Worm (Caenorhabditis elegans) whole organism, L4 larva: Measurements from ENCODE around the gene Y116A8C.23.

ENCODE experiments used
- ceh-82 ChIP-seq: sonication (generic microtip); optimal IDR thresholded peaks from 2 replicates; lab custom pipeline; 2017; ENCODE audit warnings: missing biosample characterization, missing genetic modification characterization
- egl-27 ChIP-seq: sonication (generic microtip); optimal IDR thresholded peaks from 3 replicates; lab custom pipeline; 2017; ENCODE audit warnings: missing biosample characterization, missing genetic modification reagents, missing genetic modification characterization
- fkh-10 ChIP-seq: fragments of 150-350 bp; optimal IDR thresholded peaks from 2 replicates; lab custom pipeline; 2014; ENCODE audit warnings: missing biosample characterization, missing genetic modification reagents, missing genetic modification characterization
- lim-7 ChIP-seq: fragments of 200-800 bp; sonication (Bioruptor generic); IDR thresholded peaks from 2 replicates; pipeline ENCODE4 v1.3.6; 2022; ENCODE audit warnings: missing genetic modification characterization, missing compliant biosample characterization
- lsy-2 ChIP-seq, 2 experiments: fragments of 150-350 bp in 1 of 2; sonication (generic microtip) in 1 of 2; optimal IDR thresholded peaks; 2 replicates each; lab custom pipeline; 2014 to 2017; ENCODE audit warnings: missing biosample characterization in 2 of 2, missing genetic modification characterization in 2 of 2
- madf-5 ChIP-seq, 2 experiments: fragments of 200-800 bp; sonication (Bioruptor generic); IDR thresholded peaks; 2 replicates each; pipeline ENCODE4 v1.3.6; 2022; ENCODE audit warnings: missing compliant biosample characterization in 2 of 2, missing genetic modification characterization in 2 of 2
- skn-1 ChIP-seq: fragments of 150-350 bp; optimal IDR thresholded peaks from 2 replicates; lab custom pipeline; 2014; ENCODE audit warnings: missing biosample characterization, missing genetic modification characterization

ce11 chrIV:17058036-17058435, 4.7 kb downstream of the Y116A8C.23 start, which contains the start of gene Y116A8C.44:
- TF ChIP-seq fkh-10 (GFP tag; lab: Kevin White, UChicago) (no peak), lsy-2 (tag; optimal IDR thresholded peaks at IDR 0.05; lab: Kevin White, UChicago) (no peak), ceh-82 (tag; lab: Kevin White, UChicago) (no peak), madf-5 (GFP tag; IDR thresholded peaks at IDR 0.05; lab: Robert Waterston, UW) (no peak), lim-7 (GFP tag; lab: Robert Waterston, UW) (no peak), egl-27 (tag; lab: Kevin White, UChicago) (no peak), skn-1 (tag; lab: Kevin White, UChicago) (no peak)
